Fruit fly (Drosophila melanogaster) whole organism: ENCODE results near the gene ND-20.

Source experiments
- CG8478 ChIP-seq: fragments of >200 bp; optimal IDR thresholded peaks from 2 replicates; lab custom pipeline; 2018; ENCODE audit warnings: inconsistent platforms
- Dll ChIP-seq: fragments of >200 bp; optimal IDR thresholded peaks from 2 replicates; lab custom pipeline; 2017
- EcR ChIP-seq, 2 experiments: fragments of >200 bp; optimal IDR thresholded peaks; 2 replicates each; lab custom pipeline; 2017; ENCODE audit warnings: missing biosample characterization in 2 of 2, missing genetic modification characterization in 2 of 2, missing genetic modification reagents in 2 of 2
- pan ChIP-seq: fragments of >200 bp; optimal IDR thresholded peaks from 2 replicates; lab custom pipeline; 2017
- psq ChIP-seq: fragments of >200 bp; optimal IDR thresholded peaks from 2 replicates; lab custom pipeline; 2017
- usp ChIP-seq: fragments of >200 bp; optimal IDR thresholded peaks from 2 replicates; lab custom pipeline; 2017; ENCODE audit warnings: missing biosample characterization, missing genetic modification characterization, mixed read lengths

- TF ChIP-seq pan (lab: Kevin White, UChicago) (no peak), Dll (lab: Kevin White, UChicago) (no peak), CG8478 (no peak), psq (lab: Kevin White, UChicago) (no peak), usp (GFP tag; lab: Kevin White, UChicago) (no peak), EcR (GFP tag; optimal IDR thresholded peaks at IDR 0.05; lab: Kevin White, UChicago) (no peak)
These were observed 19.1 kb upstream of the ND-20 start, which contains the start of the genes vap and CG12698 for dm6 chrX:16005551-16006197.
